Fruit fly (Drosophila melanogaster) whole organism, embryonic: Measurements from ENCODE around the gene CG12672.

ENCODE experiments used
- Ada2b ChIP-seq: fragments of 200-800 bp; sonication (Bioruptor generic); IDR thresholded peaks from 2 replicates; pipeline ENCODE4 v1.3.6; 2022; ENCODE audit warnings: missing biosample characterization, missing genetic modification characterization
- CG10274 ChIP-seq: fragments of 200-800 bp; sonication (Bioruptor generic); optimal IDR thresholded peaks from 3 replicates; lab custom pipeline; 2017; ENCODE audit warnings: missing biosample characterization, mild to moderate bottlenecking, missing genetic modification characterization
- CG12071 ChIP-seq: fragments of 200-800 bp; sonication (Bioruptor generic); optimal IDR thresholded peaks from 3 replicates; lab custom pipeline; 2018; ENCODE audit warnings: missing biosample characterization, mild to moderate bottlenecking, missing genetic modification characterization
- CG12104 ChIP-seq: fragments of 200-800 bp; sonication (Bioruptor generic); optimal IDR thresholded peaks from 3 replicates; lab custom pipeline; 2016; ENCODE audit warnings: missing biosample characterization, missing genetic modification characterization
- CG1602 ChIP-seq: fragments of 200-800 bp; sonication (Bioruptor generic); optimal IDR thresholded peaks from 3 replicates; lab custom pipeline; 2016; ENCODE audit warnings: missing biosample characterization, missing genetic modification characterization
- CG17361 ChIP-seq: fragments of 200-800 bp; sonication (Bioruptor generic); IDR thresholded peaks from 3 replicates; pipeline ENCODE4 v1.3.6; 2022; ENCODE audit warnings: missing biosample characterization, missing genetic modification characterization
- CG17568 ChIP-seq: fragments of 200-800 bp; sonication (Bioruptor generic); optimal IDR thresholded peaks from 2 replicates; lab custom pipeline; 2018; ENCODE audit warnings: missing biosample characterization, mild to moderate bottlenecking, missing genetic modification characterization, moderate library complexity
- CG17912 ChIP-seq: fragments of 200-800 bp; sonication (Bioruptor generic); optimal IDR thresholded peaks from 2 replicates; lab custom pipeline; 2018; ENCODE audit warnings: missing biosample characterization, mild to moderate bottlenecking, missing genetic modification characterization
- CG18599 ChIP-seq: fragments of 200-800 bp; sonication (Bioruptor generic); optimal IDR thresholded peaks from 3 replicates; lab custom pipeline; 2017; ENCODE audit warnings: missing biosample characterization, missing genetic modification characterization, mild to moderate bottlenecking, moderate library complexity, missing genetic modification reagents
- CG2116 ChIP-seq: fragments of 200-800 bp; sonication (Bioruptor generic); optimal IDR thresholded peaks from 3 replicates; lab custom pipeline; 2018; ENCODE audit warnings: missing biosample characterization, mild to moderate bottlenecking, missing genetic modification characterization
- CG31365 ChIP-seq: fragments of 200-800 bp; sonication (Bioruptor generic); optimal IDR thresholded peaks from 2 replicates; lab custom pipeline; 2018; ENCODE audit warnings: missing biosample characterization, mild to moderate bottlenecking, missing genetic modification characterization
- CG3281 ChIP-seq: fragments of 200-800 bp; sonication (Bioruptor generic); optimal IDR thresholded peaks from 3 replicates; lab custom pipeline; 2017; ENCODE audit warnings: missing biosample characterization, mild to moderate bottlenecking, missing genetic modification characterization
- CG3407 ChIP-seq: fragments of 200-800 bp; sonication (Bioruptor generic); optimal IDR thresholded peaks from 2 replicates; lab custom pipeline; 2018; ENCODE audit warnings: missing biosample characterization, mild to moderate bottlenecking, missing genetic modification characterization
- CG34376 ChIP-seq: fragments of 200-800 bp; sonication (Bioruptor generic); optimal IDR thresholded peaks from 2 replicates; lab custom pipeline; 2018; ENCODE audit warnings: missing biosample characterization, mild to moderate bottlenecking, missing genetic modification characterization
- CG4707 ChIP-seq: fragments of 200-800 bp; sonication (Bioruptor generic); optimal IDR thresholded peaks from 2 replicates; lab custom pipeline; 2018; ENCODE audit warnings: missing biosample characterization, mild to moderate bottlenecking, missing genetic modification characterization, moderate library complexity
- CG5245 ChIP-seq: fragments of 200-800 bp; sonication (Bioruptor generic); optimal IDR thresholded peaks from 3 replicates; lab custom pipeline; 2016; ENCODE audit warnings: missing biosample characterization, missing genetic modification characterization
- CG6791 ChIP-seq: fragments of 200-800 bp; sonication (Bioruptor generic); IDR thresholded peaks from 3 replicates; pipeline ENCODE4 v1.3.6; 2022; ENCODE audit warnings: missing biosample characterization, missing genetic modification characterization; ENCODE audit not compliant: partially characterized antibody
- CG8388 ChIP-seq: fragments of 200-800 bp; sonication (Bioruptor generic); optimal IDR thresholded peaks from 2 replicates; lab custom pipeline; 2019; ENCODE audit warnings: missing biosample characterization, mild to moderate bottlenecking, missing genetic modification characterization, moderate library complexity
- CG9727 ChIP-seq: fragments of 200-800 bp; sonication (Bioruptor generic); optimal IDR thresholded peaks from 3 replicates; lab custom pipeline; 2017; ENCODE audit warnings: missing biosample characterization, mild to moderate bottlenecking, missing genetic modification characterization
- CrebB ChIP-seq: fragments of 200-800 bp; sonication (Bioruptor generic); optimal IDR thresholded peaks from 3 replicates; lab custom pipeline; 2018; ENCODE audit warnings: missing biosample characterization, mild to moderate bottlenecking, missing genetic modification characterization
- D ChIP-seq, 2 experiments: fragments of 200-800 bp in 1 of 2; fragments of >200 bp in 1 of 2; sonication (Bioruptor generic) in 1 of 2; optimal IDR thresholded peaks; 2 replicates in 1 of 2; 3 replicates in 1 of 2; lab custom pipeline; 2017; ENCODE audit warnings: mild to moderate bottlenecking in 1 of 2, missing biosample characterization in 1 of 2, missing genetic modification characterization in 1 of 2, missing genetic modification reagents in 1 of 2
- Dek ChIP-seq: fragments of 200-800 bp; sonication (Bioruptor generic); optimal IDR thresholded peaks from 3 replicates; lab custom pipeline; 2019; ENCODE audit warnings: missing biosample characterization, mild to moderate bottlenecking, missing genetic modification characterization, moderate library complexity
- Dp ChIP-seq: fragments of 200-800 bp; sonication (Bioruptor generic); optimal IDR thresholded peaks from 2 replicates; lab custom pipeline; 2018; ENCODE audit warnings: missing biosample characterization, mild to moderate bottlenecking, missing genetic modification characterization, moderate library complexity
- E2f2 ChIP-seq: fragments of 200-800 bp; sonication (Bioruptor generic); IDR thresholded peaks from 2 replicates; pipeline ENCODE4 v1.3.6; 2022; ENCODE audit warnings: missing biosample characterization, missing genetic modification characterization
- Fer3 ChIP-seq: fragments of 200-800 bp; sonication (Bioruptor generic); optimal IDR thresholded peaks from 2 replicates; lab custom pipeline; 2018; ENCODE audit warnings: missing biosample characterization, mild to moderate bottlenecking, missing genetic modification characterization, moderate library complexity
- HmgD ChIP-seq: fragments of 200-800 bp; sonication (Bioruptor generic); optimal IDR thresholded peaks from 3 replicates; lab custom pipeline; 2016; ENCODE audit warnings: missing biosample characterization, missing genetic modification characterization
- Hmr ChIP-seq: fragments of 200-800 bp; sonication (Bioruptor generic); optimal IDR thresholded peaks from 3 replicates; lab custom pipeline; 2017; ENCODE audit warnings: mild to moderate bottlenecking, missing biosample characterization, missing genetic modification reagents, missing genetic modification characterization
- Mrtf ChIP-seq: fragments of 200-800 bp; sonication (Bioruptor generic); IDR thresholded peaks from 3 replicates; pipeline ENCODE4 v1.3.6; 2022; ENCODE audit warnings: missing biosample characterization, missing genetic modification characterization
- Nf-YC ChIP-seq: fragments of 200-800 bp; optimal IDR thresholded peaks from 3 replicates; lab custom pipeline; 2019; ENCODE audit warnings: missing biosample characterization, mild to moderate bottlenecking, missing genetic modification characterization, moderate library complexity
- NfI ChIP-seq: fragments of 200-800 bp; sonication (Bioruptor generic); optimal IDR thresholded peaks from 3 replicates; lab custom pipeline; 2018; ENCODE audit warnings: missing biosample characterization, mild to moderate bottlenecking, missing genetic modification characterization, moderate library complexity
- PHDP ChIP-seq: fragments of 200-800 bp; sonication (Bioruptor generic); optimal IDR thresholded peaks from 3 replicates; lab custom pipeline; 2018; ENCODE audit warnings: missing biosample characterization, mild to moderate bottlenecking, missing genetic modification characterization, moderate library complexity
- Rfx ChIP-seq: fragments of 200-800 bp; sonication (Bioruptor generic); IDR thresholded peaks from 2 replicates; pipeline ENCODE4 v1.3.6; 2022; ENCODE audit warnings: missing biosample characterization, missing genetic modification characterization
- Ssrp ChIP-seq: fragments of 200-800 bp; sonication (Bioruptor generic); optimal IDR thresholded peaks from 2 replicates; lab custom pipeline; 2018; ENCODE audit warnings: missing biosample characterization, mild to moderate bottlenecking, missing genetic modification characterization, moderate library complexity
- YL-1 ChIP-seq: fragments of 200-800 bp; sonication (Bioruptor generic); optimal IDR thresholded peaks from 3 replicates; lab custom pipeline; 2017; ENCODE audit warnings: missing biosample characterization, mild to moderate bottlenecking, missing genetic modification characterization
- dimm ChIP-seq: fragments of 200-800 bp; sonication (Bioruptor generic); IDR thresholded peaks from 2 replicates; pipeline ENCODE4 v1.3.6; 2022; ENCODE audit warnings: missing biosample characterization, missing genetic modification characterization
- ewg ChIP-seq: fragments of 200-800 bp; sonication (Bioruptor generic); optimal IDR thresholded peaks from 3 replicates; lab custom pipeline; 2017; ENCODE audit warnings: mild to moderate bottlenecking, missing biosample characterization, missing genetic modification reagents, missing genetic modification characterization
- fd3F ChIP-seq: fragments of 200-800 bp; sonication (Bioruptor generic); optimal IDR thresholded peaks from 2 replicates; lab custom pipeline; 2018; ENCODE audit warnings: missing biosample characterization, mild to moderate bottlenecking, missing genetic modification characterization, moderate library complexity
- insv ChIP-seq, 2 experiments: fragments of 200-800 bp; sonication (Bioruptor generic); optimal IDR thresholded peaks; 3 replicates each; lab custom pipeline; 2016 to 2018; ENCODE audit warnings: missing biosample characterization in 2 of 2, missing genetic modification characterization in 2 of 2
- mirr ChIP-seq: fragments of 200-800 bp; sonication (Bioruptor generic); optimal IDR thresholded peaks from 3 replicates; lab custom pipeline; 2018; ENCODE audit warnings: missing biosample characterization, mild to moderate bottlenecking, missing genetic modification characterization
- org-1 ChIP-seq: fragments of 200-800 bp; sonication (Bioruptor generic); optimal IDR thresholded peaks from 2 replicates; lab custom pipeline; 2017; ENCODE audit warnings: missing biosample characterization, missing genetic modification characterization
- pita ChIP-seq: fragments of 200-800 bp; sonication (Bioruptor generic); optimal IDR thresholded peaks from 2 replicates; lab custom pipeline; 2017; ENCODE audit warnings: missing biosample characterization, mild to moderate bottlenecking, missing genetic modification characterization
- pzg ChIP-seq: fragments of 200-800 bp; sonication (Bioruptor generic); optimal IDR thresholded peaks from 3 replicates; lab custom pipeline; 2018; ENCODE audit warnings: missing biosample characterization, mild to moderate bottlenecking, missing genetic modification characterization, moderate library complexity
- schlank ChIP-seq: fragments of 200-800 bp; sonication (Bioruptor generic); optimal IDR thresholded peaks from 2 replicates; lab custom pipeline; 2018; ENCODE audit warnings: missing biosample characterization, mild to moderate bottlenecking, missing genetic modification characterization
- shn ChIP-seq: fragments of 200-800 bp; sonication (Bioruptor generic); optimal IDR thresholded peaks from 3 replicates; lab custom pipeline; 2016; ENCODE audit warnings: missing biosample characterization, missing genetic modification characterization
- slou ChIP-seq: fragments of 200-800 bp; sonication (Bioruptor generic); optimal IDR thresholded peaks from 3 replicates; lab custom pipeline; 2016; ENCODE audit warnings: missing biosample characterization, missing genetic modification characterization
- tio ChIP-seq: fragments of 200-800 bp; sonication (Bioruptor generic); optimal IDR thresholded peaks from 2 replicates; lab custom pipeline; 2017; ENCODE audit warnings: missing biosample characterization, missing genetic modification characterization, inconsistent platforms
- tll ChIP-seq, 2 experiments: fragments of 200-800 bp in 1 of 2; fragments of >200 bp in 1 of 2; sonication (Bioruptor generic) in 1 of 2; optimal IDR thresholded peaks; 2 replicates each; lab custom pipeline; 2017 to 2019; ENCODE audit warnings: missing biosample characterization in 2 of 2, missing genetic modification characterization in 2 of 2, mild to moderate bottlenecking in 1 of 2, moderate library complexity in 1 of 2
- vvl ChIP-seq: fragments of 200-800 bp; sonication (Bioruptor generic); IDR thresholded peaks from 2 replicates; pipeline ENCODE4 v1.3.6; 2022; ENCODE audit warnings: missing biosample characterization, missing genetic modification characterization
- wor ChIP-seq: fragments of 200-800 bp; sonication (Bioruptor generic); IDR thresholded peaks from 2 replicates; pipeline ENCODE4 v1.3.6; 2022; ENCODE audit warnings: missing biosample characterization, missing genetic modification characterization
- zen ChIP-seq: fragments of 200-800 bp; sonication (Bioruptor generic); optimal IDR thresholded peaks from 3 replicates; lab custom pipeline; 2018; ENCODE audit warnings: missing biosample characterization, mild to moderate bottlenecking, missing genetic modification characterization, moderate library complexity

Gene CG12672

dm6 chrX:17968134-17968533 is 39.3 kb downstream of the CG12672 start (continued):
- TF ChIP-seq CG10274 (GFP tag; lab: Kevin White, UChicago), result no peak
- no peak for TF ChIP-seq tll (GFP tag; optimal IDR thresholded peaks at IDR 0.05; lab: Kevin White, UChicago)
- TF ChIP-seq CG2116 (GFP tag; lab: Kevin White, UChicago), result no peak
- TF ChIP-seq zen, result no peak
- no peak for TF ChIP-seq Mrtf (GFP tag; lab: Robert Waterston, UW)
- TF ChIP-seq org-1 (GFP tag; lab: Kevin White, UChicago), result no peak
- no peak for TF ChIP-seq CG17361 (GFP tag; lab: Robert Waterston, UW)
- no peak for TF ChIP-seq YL-1 (GFP tag; lab: Kevin White, UChicago)
- TF ChIP-seq Ssrp (tag; lab: Kevin White, UChicago), result no peak
- TF ChIP-seq D (optimal IDR thresholded peaks at IDR 0.05; lab: Kevin White, UChicago), result no peak
- TF ChIP-seq D (GFP tag; optimal IDR thresholded peaks at IDR 0.05; lab: Kevin White, UChicago), result no peak
- no peak for TF ChIP-seq wor (GFP tag; lab: Robert Waterston, UW)
- TF ChIP-seq Rfx (GFP tag; lab: Robert Waterston, UW), result no peak
- peak; percentile 8 for TF ChIP-seq CG3281
- TF ChIP-seq CG5245 (GFP tag; lab: Kevin White, UChicago), result no peak
- TF ChIP-seq PHDP (tag; lab: Kevin White, UChicago), result no peak
- no peak for TF ChIP-seq vvl
- TF ChIP-seq NfI (GFP tag; lab: Kevin White, UChicago), result peak; percentile 26
- TF ChIP-seq Hmr (GFP tag; lab: Kevin White, UChicago), result peak; percentile 31
- TF ChIP-seq Dp (GFP tag; lab: Kevin White, UChicago), result peak; percentile 13
- TF ChIP-seq shn (GFP tag; lab: Kevin White, UChicago), result no peak
- no peak for TF ChIP-seq CG17912 (GFP tag; lab: Kevin White, UChicago)
- no peak for TF ChIP-seq CG12071
- TF ChIP-seq Fer3 (tag; lab: Kevin White, UChicago), result no peak
- no peak for TF ChIP-seq CG4707 (GFP tag; lab: Kevin White, UChicago)
- TF ChIP-seq tio (GFP tag; lab: Kevin White, UChicago), result no peak
- TF ChIP-seq E2f2, result peak; percentile 28; the same call in 1 of the 2 replicates
- TF ChIP-seq fd3F (GFP tag; lab: Kevin White, UChicago), result no peak
- no peak for TF ChIP-seq CrebB (tag; lab: Kevin White, UChicago)
- TF ChIP-seq CG12104 (GFP tag; lab: Kevin White, UChicago), result no peak
- TF ChIP-seq pzg (GFP tag; lab: Kevin White, UChicago), result peak; percentile 8
- TF ChIP-seq CG18599 (GFP tag; lab: Kevin White, UChicago), result peak; percentile 26
- TF ChIP-seq CG8388 (GFP tag; lab: Kevin White, UChicago), result no peak
- no peak for TF ChIP-seq CG3407 (GFP tag; lab: Kevin White, UChicago)
- no peak for TF ChIP-seq CG6791 (GFP tag; lab: Robert Waterston, UW)
- peak; percentile 44 for TF ChIP-seq ewg (GFP tag; lab: Kevin White, UChicago)
- TF ChIP-seq schlank (tag; lab: Kevin White, UChicago), result no peak
- TF ChIP-seq CG17568 (GFP tag; lab: Kevin White, UChicago), result no peak
- TF ChIP-seq CG34376 (GFP tag; lab: Kevin White, UChicago), result peak; percentile 3
- no peak for TF ChIP-seq Nf-YC (tag; lab: Kevin White, UChicago)
- TF ChIP-seq mirr (GFP tag; lab: Kevin White, UChicago), result no peak
- no peak for TF ChIP-seq Dek (tag; lab: Kevin White, UChicago)
- no peak for TF ChIP-seq HmgD (GFP tag; lab: Kevin White, UChicago)
- no peak for TF ChIP-seq Ada2b (GFP tag; lab: Robert Waterston, UW)
- no peak for TF ChIP-seq dimm (GFP tag; lab: Robert Waterston, UW)
- no peak for TF ChIP-seq CG1602 (GFP tag; lab: Kevin White, UChicago)
- TF ChIP-seq CG31365 (tag; lab: Kevin White, UChicago), result no peak
- TF ChIP-seq CG9727 (GFP tag; lab: Kevin White, UChicago), result no peak
- no peak for TF ChIP-seq slou
- TF ChIP-seq insv (GFP tag; optimal IDR thresholded peaks at IDR 0.05; lab: Kevin White, UChicago), result no peak
- TF ChIP-seq pita (GFP tag; lab: Kevin White, UChicago), result no peak
